Worm (Caenorhabditis elegans): Measurements from ENCODE around the gene F13H10.5.

- no peak for TF ChIP-seq tra-4 (tag; optimal IDR thresholded peaks at IDR 0.05)
- TF ChIP-seq ceh-13 (GFP tag; optimal IDR thresholded peaks at IDR 0.05): no peak
- peak; percentile 8 for TF ChIP-seq F13C5.2 (tag; optimal IDR thresholded peaks at IDR 0.05)
- TF ChIP-seq tbx-11 (GFP tag; IDR thresholded peaks at IDR 0.05): no peak
- no peak for TF ChIP-seq ama-1 (optimal IDR thresholded peaks at IDR 0.05)
- TF ChIP-seq pes-1 (GFP tag; IDR thresholded peaks at IDR 0.05): no peak
- no peak for TF ChIP-seq tbx-37 (GFP tag; conservative IDR thresholded peaks at IDR 0.05)
- no peak for TF ChIP-seq aly-1 (tag; optimal IDR thresholded peaks at IDR 0.05)
- TF ChIP-seq ets-7 (tag; optimal IDR thresholded peaks at IDR 0.05): no peak
- no peak for TF ChIP-seq flt-1 (GFP tag; IDR thresholded peaks at IDR 0.05)
- no peak for TF ChIP-seq hmbx-1 (tag; optimal IDR thresholded peaks at IDR 0.05)
- TF ChIP-seq ceh-36 (tag; optimal IDR thresholded peaks at IDR 0.05): no peak
- no peak for TF ChIP-seq hnd-1 (tag; optimal IDR thresholded peaks at IDR 0.05)
Observed at ce11 chrIV:11036222-11036621, 45.4 kb downstream of the F13H10.5 start, which contains the start of gene fkb-1.

Data from whole organism, early embryonic.